Worm (Caenorhabditis elegans) whole organism, L2 larva: Measurements from ENCODE around the gene tmem-184.

Experiments
- F13H6.1 ChIP-seq: sonication (generic microtip); optimal IDR thresholded peaks from 2 replicates; lab custom pipeline; 2016; ENCODE audit warnings: missing genetic modification characterization, missing compliant biosample characterization
- Y55F3AM.14 ChIP-seq: fragments of 200-800 bp; sonication (Bioruptor generic); optimal IDR thresholded peaks from 2 replicates; lab custom pipeline; 2018; ENCODE audit warnings: mild to moderate bottlenecking, missing genetic modification characterization, missing compliant biosample characterization
- ZK546.5 ChIP-seq: sonication (generic microtip); optimal IDR thresholded peaks from 2 replicates; lab custom pipeline; 2017; ENCODE audit warnings: missing biosample characterization, missing genetic modification characterization
- alr-1 ChIP-seq: fragments of 150-350 bp; optimal IDR thresholded peaks from 2 replicates; lab custom pipeline; 2014; ENCODE audit warnings: missing biosample characterization, missing genetic modification characterization
- aly-2 ChIP-seq: fragments of 150-350 bp; optimal IDR thresholded peaks from 2 replicates; lab custom pipeline; 2014; ENCODE audit warnings: missing biosample characterization, missing genetic modification characterization
- blmp-1 ChIP-seq: sonication (generic microtip); optimal IDR thresholded peaks from 2 replicates; lab custom pipeline; 2017; ENCODE audit warnings: missing genetic modification characterization, mild to moderate bottlenecking, missing compliant biosample characterization, antibody characterized with exemption, moderate library complexity; ENCODE audit not compliant: insufficient read depth
- ceh-16 ChIP-seq: fragments of 150-350 bp; optimal IDR thresholded peaks from 2 replicates; lab custom pipeline; 2014; ENCODE audit warnings: missing biosample characterization, missing genetic modification characterization
- ceh-82 ChIP-seq: fragments of 150-350 bp; optimal IDR thresholded peaks from 2 replicates; lab custom pipeline; 2014; ENCODE audit warnings: missing biosample characterization, missing genetic modification characterization
- crh-2 ChIP-seq: sonication (generic microtip); optimal IDR thresholded peaks from 2 replicates; lab custom pipeline; 2017; ENCODE audit warnings: missing biosample characterization, missing genetic modification characterization
- dmd-4 ChIP-seq: sonication (generic microtip); optimal IDR thresholded peaks from 2 replicates; lab custom pipeline; 2017; ENCODE audit warnings: missing biosample characterization, missing genetic modification characterization
- egl-27 ChIP-seq: sonication (generic microtip); optimal IDR thresholded peaks from 3 replicates; lab custom pipeline; 2017; ENCODE audit warnings: missing biosample characterization, missing genetic modification reagents, missing genetic modification characterization
- elt-1 ChIP-seq: fragments of 150-350 bp; optimal IDR thresholded peaks from 2 replicates; lab custom pipeline; 2014; ENCODE audit warnings: missing biosample characterization, missing genetic modification characterization
- fos-1 ChIP-seq: fragments of 150-350 bp; optimal IDR thresholded peaks from 2 replicates; lab custom pipeline; 2014; ENCODE audit warnings: missing biosample characterization, missing genetic modification characterization
- lin-11 ChIP-seq: fragments of 150-350 bp; sonication (generic microtip); optimal IDR thresholded peaks from 2 replicates; lab custom pipeline; 2014; ENCODE audit warnings: missing biosample characterization, missing genetic modification characterization, inconsistent platforms, mixed read lengths
- lin-13 ChIP-seq: fragments of 150-350 bp; optimal IDR thresholded peaks from 2 replicates; lab custom pipeline; 2014; ENCODE audit warnings: missing biosample characterization, missing genetic modification reagents, missing genetic modification characterization
- lsy-2 ChIP-seq, 2 experiments: fragments of 150-350 bp in 1 of 2; sonication (generic microtip) in 1 of 2; optimal IDR thresholded peaks; 2 replicates each; lab custom pipeline; 2014 to 2017; ENCODE audit warnings: missing biosample characterization in 2 of 2, missing genetic modification characterization in 2 of 2
- mbf-1 ChIP-seq: sonication (generic microtip); optimal IDR thresholded peaks from 2 replicates; lab custom pipeline; 2017; ENCODE audit warnings: missing biosample characterization, missing genetic modification characterization
- mdl-1 ChIP-seq, 2 experiments: fragments of 150-350 bp in 1 of 2; sonication (generic microtip) in 1 of 2; optimal IDR thresholded peaks; 2 replicates each; lab custom pipeline; 2017; ENCODE audit warnings: missing biosample characterization in 2 of 2, missing genetic modification characterization in 2 of 2
- nhr-10 ChIP-seq: sonication (generic microtip); optimal IDR thresholded peaks from 2 replicates; lab custom pipeline; 2017; ENCODE audit warnings: missing biosample characterization, missing genetic modification characterization
- nhr-12 ChIP-seq: fragments of 150-350 bp; optimal IDR thresholded peaks from 2 replicates; lab custom pipeline; 2014; ENCODE audit warnings: missing biosample characterization, missing genetic modification characterization
- nhr-129 ChIP-seq: fragments of 150-350 bp; optimal IDR thresholded peaks from 2 replicates; lab custom pipeline; 2014; ENCODE audit warnings: missing biosample characterization, missing genetic modification characterization
- nhr-21 ChIP-seq: fragments of 150-350 bp; optimal IDR thresholded peaks from 2 replicates; lab custom pipeline; 2014; ENCODE audit warnings: missing biosample characterization, missing genetic modification characterization
- nhr-23 ChIP-seq: fragments of 150-350 bp; optimal IDR thresholded peaks from 2 replicates; lab custom pipeline; 2014; ENCODE audit warnings: missing biosample characterization, missing genetic modification reagents, missing genetic modification characterization
- nhr-237 ChIP-seq: fragments of 150-350 bp; optimal IDR thresholded peaks from 2 replicates; lab custom pipeline; 2014; ENCODE audit warnings: missing biosample characterization, missing genetic modification characterization
- nhr-25 ChIP-seq: fragments of 150-350 bp; sonication (generic microtip); optimal IDR thresholded peaks from 3 replicates; lab custom pipeline; 2014; ENCODE audit warnings: missing biosample characterization, missing genetic modification characterization
- nhr-6 ChIP-seq: fragments of 150-350 bp; optimal IDR thresholded peaks from 2 replicates; lab custom pipeline; 2014; ENCODE audit warnings: missing biosample characterization, missing genetic modification characterization
- nhr-77 ChIP-seq: fragments of 150-350 bp; optimal IDR thresholded peaks from 2 replicates; lab custom pipeline; 2014; ENCODE audit warnings: missing biosample characterization, missing genetic modification characterization
- peb-1 ChIP-seq: fragments of 150-350 bp; optimal IDR thresholded peaks from 2 replicates; lab custom pipeline; 2014; ENCODE audit warnings: missing biosample characterization, missing genetic modification characterization
- sem-4 ChIP-seq: fragments of 150-350 bp; optimal IDR thresholded peaks from 2 replicates; lab custom pipeline; 2014; ENCODE audit warnings: missing biosample characterization, missing genetic modification reagents, missing genetic modification characterization
- sma-9 ChIP-seq, 2 experiments: fragments of 150-350 bp in 1 of 2; sonication (generic microtip) in 1 of 2; optimal IDR thresholded peaks; 2 replicates each; lab custom pipeline; 2014 to 2016; ENCODE audit warnings: missing genetic modification characterization in 2 of 2, mild to moderate bottlenecking in 1 of 2, missing biosample characterization in 1 of 2, missing compliant biosample characterization in 1 of 2, missing genetic modification reagents in 1 of 2, moderate library complexity in 1 of 2
- snpc-4 ChIP-seq: fragments of 150-350 bp; optimal IDR thresholded peaks from 2 replicates; lab custom pipeline; 2014; ENCODE audit warnings: missing biosample characterization, missing genetic modification characterization
- unc-55 ChIP-seq: fragments of 150-350 bp; sonication (generic microtip); optimal IDR thresholded peaks from 3 replicates; lab custom pipeline; 2014; ENCODE audit warnings: missing biosample characterization, missing genetic modification reagents, missing genetic modification characterization
- unc-62 ChIP-seq: fragments of 150-350 bp; optimal IDR thresholded peaks from 2 replicates; lab custom pipeline; 2014; ENCODE audit warnings: missing biosample characterization, missing genetic modification reagents, missing genetic modification characterization
- zag-1 ChIP-seq: fragments of 150-350 bp; optimal IDR thresholded peaks from 2 replicates; lab custom pipeline; 2014; ENCODE audit warnings: missing biosample characterization, missing genetic modification characterization
- ztf-1 ChIP-seq: fragments of 200-800 bp; sonication (Bioruptor generic); conservative IDR thresholded peaks from 2 replicates; pipeline ENCODE4 v1.3.6; 2022; ENCODE audit warnings: missing genetic modification characterization, missing compliant biosample characterization
- ztf-11 ChIP-seq: sonication (generic microtip); optimal IDR thresholded peaks from 2 replicates; lab custom pipeline; 2017; ENCODE audit warnings: missing biosample characterization, missing genetic modification characterization

tmem-184 gene

ce11 chrX:14694633-14695177, 12.0 kb downstream of the tmem-184 start:
- TF ChIP-seq snpc-4 (tag; lab: Kevin White, UChicago) (no peak), lin-11 (no peak), mdl-1 (tag; optimal IDR thresholded peaks at IDR 0.05; lab: Kevin White, UChicago) (no peak), F13H6.1 (tag; lab: Kevin White, UChicago) (no peak), nhr-10 (tag; lab: Kevin White, UChicago) (no peak), mbf-1 (no peak), fos-1 (tag; lab: Kevin White, UChicago) (no peak), egl-27 (tag; lab: Kevin White, UChicago) (no peak), ceh-16 (tag; lab: Kevin White, UChicago) (no peak), sem-4 (tag; lab: Kevin White, UChicago) (no peak), nhr-237 (tag; lab: Kevin White, UChicago) (no peak)

ce11 chrX:14692905-14693304, 13.8 kb downstream of the tmem-184 start, which contains the start of gene sox-3:
sox-3 (minus strand) TSS chrX:14693005.
- TF ChIP-seq nhr-21 (tag; lab: Kevin White, UChicago) (no peak), lsy-2 (tag; optimal IDR thresholded peaks at IDR 0.05; lab: Kevin White, UChicago) (no peak), nhr-23 (tag; lab: Kevin White, UChicago) (no peak), nhr-77 (tag; lab: Kevin White, UChicago) (no peak), mbf-1 (no peak), ZK546.5 (tag; lab: Kevin White, UChicago) (no peak), fos-1 (tag; lab: Kevin White, UChicago) (no peak), nhr-237 (tag; lab: Kevin White, UChicago) (no peak), ztf-1 (GFP tag; lab: Robert Waterston, UW) (no peak), ceh-82 (tag; lab: Kevin White, UChicago) (no peak), nhr-12 (no peak), nhr-6 (tag; lab: Kevin White, UChicago) (no peak)

- TF ChIP-seq aly-2 (tag; lab: Kevin White, UChicago): no peak
- TF ChIP-seq zag-1 (tag; lab: Kevin White, UChicago): no peak
- peak; percentile 58 for TF ChIP-seq F13H6.1 (tag; lab: Kevin White, UChicago)
- TF ChIP-seq ztf-11 (tag; lab: Kevin White, UChicago): no peak
- peak; percentile 40 for TF ChIP-seq nhr-129 (tag; lab: Kevin White, UChicago)
- TF ChIP-seq unc-62 (GFP tag; lab: Kevin White, UChicago): no peak
- TF ChIP-seq Y55F3AM.14 (GFP tag; lab: Kevin White, UChicago): no peak
- TF ChIP-seq lin-11: no peak
- peak; percentile 2 for TF ChIP-seq sma-9 (GFP tag; optimal IDR thresholded peaks at IDR 0.05; lab: Kevin White, UChicago)
- no peak for TF ChIP-seq sma-9 (tag; optimal IDR thresholded peaks at IDR 0.05; lab: Kevin White, UChicago)
Measured at ce11 chrX:14684406-14684927, 22.2 kb downstream of the tmem-184 start, which contains the start of gene csq-1. csq-1 (plus strand) TSS chrX:14684877.

ce11 chrX:14680474-14680873, 26.2 kb downstream of the tmem-184 start:
- TF ChIP-seq snpc-4 (tag; lab: Kevin White, UChicago) (peak; percentile 81), blmp-1 (tag; lab: Kevin White, UChicago) (no peak)

- TF ChIP-seq crh-2 (tag; lab: Kevin White, UChicago) (peak; percentile 5), alr-1 (tag; lab: Kevin White, UChicago) (no peak)
Measured at ce11 chrX:14678983-14679382, 27.7 kb downstream of the tmem-184 start.

ce11 chrX:14674028-14674427, 32.6 kb downstream of the tmem-184 start, which contains the start of gene slt-1:
slt-1 (plus strand) TSS chrX:14674328.
- no peak for TF ChIP-seq elt-1
- no peak for TF ChIP-seq lsy-2 (tag; optimal IDR thresholded peaks at IDR 0.05; lab: Kevin White, UChicago)
- TF ChIP-seq nhr-129 (tag; lab: Kevin White, UChicago): peak; percentile 17
- no peak for TF ChIP-seq unc-55 (GFP tag; lab: Kevin White, UChicago)
- TF ChIP-seq dmd-4 (tag; lab: Kevin White, UChicago): no peak
- peak; percentile 19 for TF ChIP-seq F13H6.1 (tag; lab: Kevin White, UChicago)
- no peak for TF ChIP-seq nhr-25 (tag; lab: Kevin White, UChicago)
- TF ChIP-seq ceh-82 (tag; lab: Kevin White, UChicago): no peak
- no peak for TF ChIP-seq peb-1
- no peak for TF ChIP-seq lin-13 (GFP tag; lab: Kevin White, UChicago)
- TF ChIP-seq ztf-1 (GFP tag; lab: Robert Waterston, UW): no peak
- no peak for TF ChIP-seq sma-9 (GFP tag; optimal IDR thresholded peaks at IDR 0.05; lab: Kevin White, UChicago)
- TF ChIP-seq sma-9 (tag; optimal IDR thresholded peaks at IDR 0.05; lab: Kevin White, UChicago): no peak
